Fruit fly (Drosophila melanogaster) whole organism, prepupa: ENCODE data around the gene CG43673.
A peak's percentile ranks its signal among the peaks of the same experiment; 100 is the strongest.

Source experiments
- Blimp-1 ChIP-seq: fragments of 200-800 bp; sonication (Bioruptor generic); optimal IDR thresholded peaks from 3 replicates; lab custom pipeline; 2017; ENCODE audit warnings: missing biosample characterization, missing genetic modification characterization, mild to moderate bottlenecking, moderate library complexity, missing genetic modification reagents
- CG10631 ChIP-seq: fragments of 200-800 bp; sonication (Bioruptor generic); optimal IDR thresholded peaks from 2 replicates; lab custom pipeline; 2016; ENCODE audit warnings: missing biosample characterization, missing genetic modification characterization
- CG11294 ChIP-seq: fragments of 200-800 bp; sonication (Bioruptor generic); IDR thresholded peaks from 2 replicates; pipeline ENCODE4 v1.3.6; 2022; ENCODE audit warnings: missing biosample characterization, missing genetic modification characterization
- CG11762 ChIP-seq: fragments of 200-800 bp; sonication (Bioruptor generic); optimal IDR thresholded peaks from 3 replicates; lab custom pipeline; 2016; ENCODE audit warnings: missing biosample characterization, missing genetic modification characterization; ENCODE audit not compliant: insufficient read depth
- CG11902 ChIP-seq: fragments of 200-800 bp; sonication (Bioruptor generic); optimal IDR thresholded peaks from 3 replicates; lab custom pipeline; 2016; ENCODE audit warnings: missing biosample characterization, missing genetic modification characterization
- CG15336 ChIP-seq: fragments of 200-800 bp; sonication (Bioruptor generic); IDR thresholded peaks from 2 replicates; pipeline ENCODE4 v1.3.6; 2022; ENCODE audit warnings: missing biosample characterization, missing genetic modification characterization
- CG1621 ChIP-seq: fragments of 200-800 bp; sonication (Bioruptor generic); optimal IDR thresholded peaks from 3 replicates; lab custom pipeline; 2018; ENCODE audit warnings: missing biosample characterization, mild to moderate bottlenecking, missing genetic modification characterization
- CG3032 ChIP-seq: fragments of 200-800 bp; optimal IDR thresholded peaks from 2 replicates; lab custom pipeline; 2019; ENCODE audit warnings: missing biosample characterization, mild to moderate bottlenecking, missing genetic modification characterization, moderate library complexity
- CG34406 ChIP-seq: fragments of 200-800 bp; sonication (Bioruptor generic); optimal IDR thresholded peaks from 3 replicates; lab custom pipeline; 2016; ENCODE audit warnings: missing biosample characterization, missing genetic modification characterization
- CG3919 ChIP-seq: fragments of 200-800 bp; sonication (Bioruptor generic); optimal IDR thresholded peaks from 3 replicates; lab custom pipeline; 2016; ENCODE audit warnings: missing biosample characterization, missing genetic modification characterization
- CG4318 ChIP-seq: fragments of 200-800 bp; sonication (Bioruptor generic); optimal IDR thresholded peaks from 3 replicates; lab custom pipeline; 2017; ENCODE audit warnings: missing biosample characterization, mild to moderate bottlenecking, missing genetic modification characterization
- CG6163 ChIP-seq: fragments of 200-800 bp; sonication (Bioruptor generic); IDR thresholded peaks from 3 replicates; pipeline ENCODE4 v1.3.6; 2022; ENCODE audit warnings: missing biosample characterization, missing genetic modification characterization
- CG6276 ChIP-seq: fragments of 200-800 bp; sonication (Bioruptor generic); optimal IDR thresholded peaks from 2 replicates; lab custom pipeline; 2017; ENCODE audit warnings: missing biosample characterization, mild to moderate bottlenecking, missing genetic modification characterization
- CG6792 ChIP-seq: fragments of 200-800 bp; sonication (Bioruptor generic); optimal IDR thresholded peaks from 3 replicates; lab custom pipeline; 2016; ENCODE audit warnings: missing biosample characterization, missing genetic modification characterization
- CG6808 ChIP-seq: fragments of 200-800 bp; sonication (Bioruptor generic); optimal IDR thresholded peaks from 3 replicates; lab custom pipeline; 2017; ENCODE audit warnings: missing biosample characterization, missing genetic modification characterization, mild to moderate bottlenecking, moderate library complexity, missing genetic modification reagents
- CG6854 ChIP-seq: fragments of 200-800 bp; sonication (Bioruptor generic); optimal IDR thresholded peaks from 2 replicates; lab custom pipeline; 2017; ENCODE audit warnings: missing biosample characterization, mild to moderate bottlenecking, missing genetic modification characterization
- CG7368 ChIP-seq: fragments of 200-800 bp; sonication (Bioruptor generic); optimal IDR thresholded peaks from 3 replicates; lab custom pipeline; 2016; ENCODE audit warnings: missing biosample characterization, missing genetic modification characterization
- CG8119 ChIP-seq: fragments of 200-800 bp; sonication (Bioruptor generic); IDR thresholded peaks from 3 replicates; pipeline ENCODE4 v1.3.6; 2022; ENCODE audit warnings: missing biosample characterization, missing genetic modification characterization
- CG8319 ChIP-seq: fragments of 200-800 bp; sonication (Bioruptor generic); optimal IDR thresholded peaks from 3 replicates; lab custom pipeline; 2016; ENCODE audit warnings: missing biosample characterization, missing genetic modification characterization
- CG8632 ChIP-seq: fragments of 200-800 bp; sonication (Bioruptor generic); optimal IDR thresholded peaks from 3 replicates; lab custom pipeline; 2016; ENCODE audit warnings: missing biosample characterization, missing genetic modification characterization
- CG9139 ChIP-seq: fragments of 200-800 bp; sonication (Bioruptor generic); optimal IDR thresholded peaks from 3 replicates; lab custom pipeline; 2017; ENCODE audit warnings: missing biosample characterization, mild to moderate bottlenecking, missing genetic modification characterization
- Eip78C ChIP-seq: fragments of 200-800 bp; sonication (Bioruptor generic); peaks from one replicate; lab custom pipeline; 2016; ENCODE audit warnings: missing biosample characterization, missing genetic modification characterization
- Eip93F ChIP-seq: fragments of 200-800 bp; sonication (Bioruptor generic); optimal IDR thresholded peaks from 2 replicates; lab custom pipeline; 2016; ENCODE audit warnings: missing biosample characterization, mild to moderate bottlenecking, missing genetic modification characterization
- Ets21C ChIP-seq: fragments of 200-800 bp; sonication (Bioruptor generic); optimal IDR thresholded peaks from 3 replicates; lab custom pipeline; 2016; ENCODE audit warnings: missing biosample characterization, missing genetic modification characterization
- Ets96B ChIP-seq: fragments of 200-800 bp; optimal IDR thresholded peaks from 2 replicates; lab custom pipeline; 2019; ENCODE audit warnings: missing biosample characterization, mild to moderate bottlenecking, missing genetic modification characterization, moderate library complexity
- Hr38 ChIP-seq: sonication (Bioruptor generic); optimal IDR thresholded peaks from 2 replicates; lab custom pipeline; 2016; ENCODE audit warnings: missing biosample characterization, missing genetic modification characterization
- Hr39 ChIP-seq: fragments of 200-800 bp; sonication (Bioruptor generic); optimal IDR thresholded peaks from 2 replicates; lab custom pipeline; 2016; ENCODE audit warnings: missing biosample characterization, missing genetic modification characterization
- Hr4 ChIP-seq: fragments of 200-800 bp; sonication (Bioruptor generic); optimal IDR thresholded peaks from 3 replicates; lab custom pipeline; 2016; ENCODE audit warnings: missing biosample characterization, missing genetic modification characterization
- Lpt ChIP-seq: fragments of 200-800 bp; sonication (Bioruptor generic); optimal IDR thresholded peaks from 3 replicates; lab custom pipeline; 2016; ENCODE audit warnings: missing biosample characterization, missing genetic modification characterization
- Met ChIP-seq: fragments of 200-800 bp; sonication (Bioruptor generic); optimal IDR thresholded peaks from 3 replicates; lab custom pipeline; 2016; ENCODE audit warnings: missing biosample characterization, missing genetic modification characterization
- OdsH ChIP-seq: fragments of 200-800 bp; sonication (Bioruptor generic); optimal IDR thresholded peaks from 3 replicates; lab custom pipeline; 2016; ENCODE audit warnings: missing biosample characterization, missing genetic modification characterization
- Smox ChIP-seq: fragments of 200-800 bp; sonication (Bioruptor generic); optimal IDR thresholded peaks from 3 replicates; lab custom pipeline; 2016; ENCODE audit warnings: missing biosample characterization, missing genetic modification characterization
- Sox102F ChIP-seq: fragments of 200-800 bp; sonication (Bioruptor generic); optimal IDR thresholded peaks from 2 replicates; lab custom pipeline; 2016; ENCODE audit warnings: missing biosample characterization, mild to moderate bottlenecking, missing genetic modification characterization
- Sox14 ChIP-seq: fragments of 200-800 bp; sonication (Bioruptor generic); optimal IDR thresholded peaks from 3 replicates; lab custom pipeline; 2016; ENCODE audit warnings: missing biosample characterization, missing genetic modification characterization
- Sox15 ChIP-seq: fragments of 200-800 bp; sonication (Bioruptor generic); optimal IDR thresholded peaks from 3 replicates; lab custom pipeline; 2016; ENCODE audit warnings: missing biosample characterization, missing genetic modification characterization
- achi ChIP-seq: fragments of 200-800 bp; sonication (Bioruptor generic); optimal IDR thresholded peaks from 3 replicates; lab custom pipeline; 2016; ENCODE audit warnings: missing biosample characterization, missing genetic modification characterization
- acj6 ChIP-seq: fragments of 200-800 bp; sonication (Bioruptor generic); optimal IDR thresholded peaks from 3 replicates; lab custom pipeline; 2016; ENCODE audit warnings: missing biosample characterization, missing genetic modification characterization
- cyc ChIP-seq: fragments of 200-800 bp; sonication (Bioruptor generic); optimal IDR thresholded peaks from 3 replicates; lab custom pipeline; 2016; ENCODE audit warnings: missing biosample characterization, missing genetic modification characterization
- dac ChIP-seq: fragments of 200-800 bp; sonication (Bioruptor generic); optimal IDR thresholded peaks from 2 replicates; lab custom pipeline; 2017; ENCODE audit warnings: missing biosample characterization, mild to moderate bottlenecking, missing genetic modification characterization
- dsx ChIP-seq: fragments of 200-800 bp; optimal IDR thresholded peaks from 3 replicates; lab custom pipeline; 2019; ENCODE audit warnings: missing biosample characterization, mild to moderate bottlenecking, missing genetic modification characterization, moderate library complexity; ENCODE audit not compliant: poor library complexity, severe bottlenecking
- eg ChIP-seq: fragments of 200-800 bp; sonication (Bioruptor generic); IDR thresholded peaks from 3 replicates; pipeline ENCODE4 v1.3.6; 2022; ENCODE audit warnings: missing biosample characterization, missing genetic modification characterization
- esn ChIP-seq: fragments of 200-800 bp; sonication (Bioruptor generic); optimal IDR thresholded peaks from 2 replicates; lab custom pipeline; 2016; ENCODE audit warnings: missing biosample characterization, mild to moderate bottlenecking, missing genetic modification characterization, moderate library complexity
- fd59A ChIP-seq: fragments of 200-800 bp; sonication (Bioruptor generic); optimal IDR thresholded peaks from 2 replicates; lab custom pipeline; 2017; ENCODE audit warnings: missing biosample characterization, mild to moderate bottlenecking, missing genetic modification characterization, missing genetic modification reagents
- fd85E ChIP-seq: fragments of 200-800 bp; sonication (Bioruptor generic); optimal IDR thresholded peaks from 3 replicates; lab custom pipeline; 2016; ENCODE audit warnings: missing biosample characterization, missing genetic modification characterization
- lz ChIP-seq: fragments of 200-800 bp; sonication (Bioruptor generic); optimal IDR thresholded peaks from 3 replicates; lab custom pipeline; 2016; ENCODE audit warnings: missing biosample characterization, missing genetic modification characterization
- net ChIP-seq: fragments of 200-800 bp; sonication (Bioruptor generic); optimal IDR thresholded peaks from 3 replicates; lab custom pipeline; 2016; ENCODE audit warnings: missing biosample characterization, missing genetic modification characterization
- pdm3 ChIP-seq: fragments of 200-800 bp; sonication (Bioruptor generic); optimal IDR thresholded peaks from 3 replicates; lab custom pipeline; 2016; ENCODE audit warnings: missing biosample characterization, missing genetic modification characterization
- salr ChIP-seq, 2 experiments: fragments of 200-800 bp; sonication (Bioruptor generic); optimal IDR thresholded peaks; 3 replicates each; lab custom pipeline; 2016 to 2018; ENCODE audit warnings: missing biosample characterization in 2 of 2, missing genetic modification characterization in 2 of 2, mild to moderate bottlenecking in 1 of 2
- spab ChIP-seq: fragments of 200-800 bp; sonication (Bioruptor generic); optimal IDR thresholded peaks from 2 replicates; lab custom pipeline; 2017; ENCODE audit warnings: missing biosample characterization, mild to moderate bottlenecking, missing genetic modification characterization, missing genetic modification reagents
- ss ChIP-seq, 2 experiments: fragments of 200-800 bp; sonication (Bioruptor generic); optimal IDR thresholded peaks; 2 replicates in 1 of 2; 3 replicates in 1 of 2; lab custom pipeline; 2017 to 2018; ENCODE audit warnings: mild to moderate bottlenecking in 2 of 2, missing biosample characterization in 2 of 2, missing genetic modification characterization in 2 of 2, moderate library complexity in 1 of 2
- svp ChIP-seq: fragments of 200-800 bp; sonication (Bioruptor generic); peaks from one replicate; lab custom pipeline; 2016; ENCODE audit warnings: missing biosample characterization, missing genetic modification characterization
- topi ChIP-seq: fragments of 200-800 bp; sonication (Bioruptor generic); optimal IDR thresholded peaks from 3 replicates; lab custom pipeline; 2016; ENCODE audit warnings: missing biosample characterization, missing genetic modification characterization
- vri ChIP-seq: fragments of 200-800 bp; sonication (Bioruptor generic); optimal IDR thresholded peaks from 3 replicates; lab custom pipeline; 2016; ENCODE audit warnings: missing biosample characterization, mild to moderate bottlenecking, missing genetic modification characterization

The CG43673 gene

dm6 chrX:15733995-15734394, 45.0 kb upstream of the CG43673 start, which contains the start of the genes CG12379 and MagR:
Gene CG12379 (minus strand): TSS chrX:15733996.
Gene MagR (plus strand): TSS chrX:15734270.
- no peak for TF ChIP-seq CG6792 (GFP tag; lab: Kevin White, UChicago)
- TF ChIP-seq pdm3 (GFP tag; lab: Kevin White, UChicago): peak; percentile 57
- TF ChIP-seq Ets96B (tag; lab: Kevin White, UChicago): peak; percentile 41
- TF ChIP-seq CG6854: no peak
- TF ChIP-seq Hr39 (GFP tag; lab: Kevin White, UChicago): peak; percentile 66
- no peak for TF ChIP-seq CG6276 (GFP tag; lab: Kevin White, UChicago)
- TF ChIP-seq Eip78C (GFP tag; lab: Kevin White, UChicago): peak; percentile 77
- TF ChIP-seq ss (GFP tag; optimal IDR thresholded peaks at IDR 0.05; lab: Kevin White, UChicago): no peak
- TF ChIP-seq CG8632 (GFP tag; lab: Kevin White, UChicago): no peak
- TF ChIP-seq Sox102F (GFP tag; lab: Kevin White, UChicago): no peak
- no peak for TF ChIP-seq CG11294
- no peak for TF ChIP-seq salr (GFP tag; optimal IDR thresholded peaks at IDR 0.05; lab: Kevin White, UChicago)
- no peak for TF ChIP-seq net
- no peak for TF ChIP-seq spab (GFP tag; lab: Kevin White, UChicago)
- no peak for TF ChIP-seq CG11762 (GFP tag; lab: Kevin White, UChicago)
- TF ChIP-seq cyc (GFP tag; lab: Kevin White, UChicago): peak; percentile 64
- TF ChIP-seq lz (GFP tag; lab: Kevin White, UChicago): peak; percentile 70
- no peak for TF ChIP-seq dsx (GFP tag; lab: Kevin White, UChicago)
- peak; percentile 36 for TF ChIP-seq Smox
- TF ChIP-seq CG15336: no peak
- peak; percentile 62 for TF ChIP-seq CG3032 (tag; lab: Kevin White, UChicago)
- no peak for TF ChIP-seq dac
- TF ChIP-seq Sox15 (GFP tag; lab: Kevin White, UChicago): peak; percentile 8
- no peak for TF ChIP-seq Hr38
- peak; percentile 33 for TF ChIP-seq fd59A
- no peak for TF ChIP-seq CG6808 (GFP tag; lab: Kevin White, UChicago)
- no peak for TF ChIP-seq fd85E (GFP tag; lab: Kevin White, UChicago)
- peak; percentile 32 for TF ChIP-seq CG10631
- peak; percentile 27 for TF ChIP-seq CG11902
- TF ChIP-seq vri (GFP tag; lab: Kevin White, UChicago): no peak
- no peak for TF ChIP-seq CG4318 (GFP tag; lab: Kevin White, UChicago)
- peak; percentile 45 for TF ChIP-seq Ets21C (GFP tag; lab: Kevin White, UChicago)
- TF ChIP-seq svp: peak; percentile 84
- peak; percentile 66 for TF ChIP-seq esn (GFP tag; lab: Kevin White, UChicago)
- TF ChIP-seq Blimp-1 (GFP tag; lab: Kevin White, UChicago): no peak
- no peak for TF ChIP-seq CG8319 (GFP tag; lab: Kevin White, UChicago)
- TF ChIP-seq acj6: no peak
- TF ChIP-seq Sox14 (GFP tag; lab: Kevin White, UChicago): peak; percentile 18
- TF ChIP-seq CG9139 (GFP tag; lab: Kevin White, UChicago): no peak
- 0 out of 3 replicates have a peak, but pooled peaks have one; percentile 12 for TF ChIP-seq CG8119 (GFP tag; lab: Robert Waterston, UW)
- no peak for TF ChIP-seq Lpt
- no peak for TF ChIP-seq CG1621 (tag; lab: Kevin White, UChicago)
- peak; percentile 64 for TF ChIP-seq Met (GFP tag; lab: Kevin White, UChicago)
- TF ChIP-seq Eip93F (GFP tag; lab: Kevin White, UChicago): no peak
- TF ChIP-seq OdsH: peak; percentile 37
- peak; percentile 25 for TF ChIP-seq Hr4 (GFP tag; lab: Kevin White, UChicago)
- TF ChIP-seq CG34406 (GFP tag; lab: Kevin White, UChicago): no peak
- TF ChIP-seq CG3919 (GFP tag; lab: Kevin White, UChicago): no peak
- no peak for TF ChIP-seq CG6163
- TF ChIP-seq topi (GFP tag; lab: Kevin White, UChicago): peak; percentile 63
- TF ChIP-seq CG7368 (GFP tag; lab: Kevin White, UChicago): no peak
- peak; percentile 50 for TF ChIP-seq achi (GFP tag; lab: Kevin White, UChicago)
- 0 out of 3 replicates have a peak, but pooled peaks have one; percentile 33 for TF ChIP-seq eg (GFP tag; lab: Robert Waterston, UW)
